Fruit fly (Drosophila melanogaster) Kc167 (cell line): ENCODE measurements around the gene Esyt2.

Experiments
- Myc ChIP-seq: fragments of >200 bp; optimal IDR thresholded peaks from 2 replicates; lab custom pipeline; 2017; ENCODE audit warnings: missing external identifiers
- Sin3A ChIP-seq: fragments of >200 bp; optimal IDR thresholded peaks from 2 replicates; lab custom pipeline; 2018; ENCODE audit warnings: missing external identifiers
- h ChIP-seq: fragments of >200 bp; optimal IDR thresholded peaks from 3 replicates; lab custom pipeline; 2018; ENCODE audit warnings: missing external identifiers
- insv ChIP-seq: fragments of >200 bp; optimal IDR thresholded peaks from 3 replicates; lab custom pipeline; 2018; ENCODE audit warnings: missing external identifiers
- psq ChIP-seq: fragments of >200 bp; optimal IDR thresholded peaks from 2 replicates; lab custom pipeline; 2017; ENCODE audit warnings: missing external identifiers
- ttk ChIP-seq: sonication (Bioruptor generic); optimal IDR thresholded peaks from 2 replicates; lab custom pipeline; 2017; ENCODE audit warnings: missing external identifiers

Gene Esyt2

dm6 chr3R:24544388-24544787, at the start of gene Esyt2:
TSS of gene Esyt2 (plus strand) at chr3R:24544719.
- TF ChIP-seq ttk (lab: Kevin White, UChicago) (no peak), insv (no peak), Sin3A (lab: Kevin White, UChicago) (no peak), psq (lab: Kevin White, UChicago) (no peak), h (lab: Kevin White, UChicago) (no peak), Myc (lab: Kevin White, UChicago) (no peak)

- TF ChIP-seq h (lab: Kevin White, UChicago) (no peak), insv (no peak), ttk (lab: Kevin White, UChicago) (no peak), Sin3A (lab: Kevin White, UChicago) (no peak), psq (lab: Kevin White, UChicago) (no peak), Myc (lab: Kevin White, UChicago) (no peak)
Measured at dm6 chr3R:24496084-24496483, 48.4 kb upstream of the Esyt2 start.

dm6 chr3R:24503627-24504026, 40.9 kb upstream of the Esyt2 start:
- no peak for TF ChIP-seq ttk (lab: Kevin White, UChicago)
- no peak for TF ChIP-seq psq (lab: Kevin White, UChicago)
- TF ChIP-seq insv, result no peak
- no peak for TF ChIP-seq Myc (lab: Kevin White, UChicago)
- no peak for TF ChIP-seq h (lab: Kevin White, UChicago)
- TF ChIP-seq Sin3A (lab: Kevin White, UChicago), result no peak

DNA sequence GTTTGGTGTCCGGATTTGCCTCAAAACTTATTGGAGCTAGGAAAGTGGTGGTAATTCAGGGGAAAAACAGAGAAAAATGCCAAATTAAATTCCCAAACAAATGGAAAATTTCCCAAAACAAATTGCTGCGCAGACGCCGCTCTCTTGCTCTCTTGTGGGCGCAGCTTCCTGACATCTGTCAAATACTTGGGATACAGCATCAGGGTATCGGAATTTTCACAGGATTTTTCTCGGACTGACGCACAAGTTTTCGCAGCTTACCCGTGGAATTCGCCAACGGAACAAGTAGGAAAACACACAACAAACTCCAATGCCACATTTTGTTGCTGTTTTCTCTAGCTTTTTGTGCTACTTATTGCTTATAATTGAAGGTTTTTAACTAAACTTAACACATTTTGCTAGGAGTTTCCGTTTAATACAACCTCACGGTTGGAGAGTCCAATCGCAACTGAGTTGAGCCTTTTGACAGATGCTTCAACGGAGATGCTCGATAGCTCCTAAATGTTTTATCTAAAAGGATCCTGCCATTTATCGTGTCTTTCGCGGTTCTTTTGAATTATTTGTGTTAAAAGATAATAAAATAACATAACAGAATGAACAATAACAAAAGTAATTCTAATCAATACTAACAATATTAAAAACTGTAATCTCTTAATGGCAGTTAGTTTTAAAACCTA, 29.7 kb upstream of the Esyt2 start, which contains the start of the genes nAChRbeta2 and DZIP1:
nAChRbeta2 (minus strand) TSS at position 455 of the 677 bp plus-strand sequence.
DZIP1 (plus strand) TSS at position 627 of the 677 bp plus-strand sequence.
- no peak for TF ChIP-seq psq (lab: Kevin White, UChicago)
- TF ChIP-seq insv, result no peak

DNA sequence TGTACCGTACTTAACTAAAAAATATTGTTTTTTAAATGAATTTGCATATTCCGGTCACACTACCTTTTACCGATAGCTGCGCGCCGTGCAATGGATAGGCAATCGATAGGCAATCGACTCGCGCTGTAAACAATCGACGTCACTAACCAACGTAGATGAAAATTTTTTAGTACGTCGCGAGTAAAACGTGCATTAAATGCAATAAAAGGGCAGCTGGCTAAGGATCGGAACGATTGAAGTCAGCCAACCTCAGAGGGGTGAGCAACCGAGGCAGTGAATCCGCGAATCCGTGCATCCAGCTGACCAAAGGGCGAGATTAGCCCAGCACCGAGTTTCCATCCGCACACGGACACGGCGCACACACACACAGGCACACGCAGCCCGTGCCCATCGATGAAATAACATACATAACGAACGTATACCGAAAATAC, 26.4 kb upstream of the Esyt2 start, which contains the start of gene Pp1alpha-96A:
Pp1alpha-96A (plus strand) TSS at position 121 of the 431 bp plus-strand sequence.
- no peak for TF ChIP-seq insv
- TF ChIP-seq psq (lab: Kevin White, UChicago), result no peak
- no peak for TF ChIP-seq Sin3A (lab: Kevin White, UChicago)
- no peak for TF ChIP-seq ttk (lab: Kevin White, UChicago)
- TF ChIP-seq Myc (lab: Kevin White, UChicago), result no peak
- no peak for TF ChIP-seq h (lab: Kevin White, UChicago)

DNA sequence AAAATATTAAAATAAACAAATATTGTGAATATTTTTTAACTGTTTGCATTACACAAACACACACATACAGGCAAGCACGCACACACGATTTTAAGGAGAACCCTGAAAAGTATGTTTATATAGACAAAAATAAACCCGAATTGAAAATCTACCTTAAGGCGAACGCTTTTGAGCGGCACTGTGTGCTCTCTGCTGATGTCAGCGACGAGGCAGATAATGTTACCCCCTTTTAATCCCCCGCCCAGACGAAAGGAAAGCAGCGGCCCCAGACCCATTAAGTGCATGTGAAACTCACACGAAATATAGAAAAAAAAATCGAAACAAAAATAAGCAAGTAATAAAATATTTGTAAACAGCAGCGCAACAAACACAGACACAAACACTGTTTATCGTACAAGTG, 23.2 kb upstream of the Esyt2 start:
- TF ChIP-seq Myc (lab: Kevin White, UChicago), result no peak
- TF ChIP-seq psq (lab: Kevin White, UChicago), result no peak
- TF ChIP-seq insv, result no peak
- TF ChIP-seq Sin3A (lab: Kevin White, UChicago), result no peak
- TF ChIP-seq h (lab: Kevin White, UChicago), result no peak
- TF ChIP-seq ttk (lab: Kevin White, UChicago), result no peak

DNA sequence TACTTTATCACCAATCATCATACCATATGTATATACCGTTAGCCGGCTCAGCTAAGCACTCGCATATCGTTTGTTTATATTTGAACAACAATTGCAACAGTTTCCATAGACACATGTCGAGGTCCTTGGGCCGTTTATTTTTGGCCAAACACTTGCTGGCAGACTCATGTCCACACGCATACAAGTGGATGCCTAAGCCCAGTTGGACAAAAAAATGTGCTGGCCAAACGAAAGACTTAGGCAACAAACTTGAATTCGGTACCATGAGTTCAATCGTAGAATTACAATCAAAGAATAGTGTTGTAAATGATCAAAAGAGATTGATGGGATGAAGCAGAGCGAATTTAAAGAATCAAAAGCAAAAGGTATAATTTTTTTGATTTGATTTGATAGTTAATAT, 20.9 kb upstream of the Esyt2 start, which contains the start of gene CG13622:
CG13622 (minus strand) TSS at position 101 of the 400 bp plus-strand sequence.
- TF ChIP-seq psq (lab: Kevin White, UChicago) (no peak), Sin3A (lab: Kevin White, UChicago) (no peak), insv (no peak), ttk (lab: Kevin White, UChicago) (no peak), Myc (lab: Kevin White, UChicago) (no peak), h (lab: Kevin White, UChicago) (no peak)

DNA sequence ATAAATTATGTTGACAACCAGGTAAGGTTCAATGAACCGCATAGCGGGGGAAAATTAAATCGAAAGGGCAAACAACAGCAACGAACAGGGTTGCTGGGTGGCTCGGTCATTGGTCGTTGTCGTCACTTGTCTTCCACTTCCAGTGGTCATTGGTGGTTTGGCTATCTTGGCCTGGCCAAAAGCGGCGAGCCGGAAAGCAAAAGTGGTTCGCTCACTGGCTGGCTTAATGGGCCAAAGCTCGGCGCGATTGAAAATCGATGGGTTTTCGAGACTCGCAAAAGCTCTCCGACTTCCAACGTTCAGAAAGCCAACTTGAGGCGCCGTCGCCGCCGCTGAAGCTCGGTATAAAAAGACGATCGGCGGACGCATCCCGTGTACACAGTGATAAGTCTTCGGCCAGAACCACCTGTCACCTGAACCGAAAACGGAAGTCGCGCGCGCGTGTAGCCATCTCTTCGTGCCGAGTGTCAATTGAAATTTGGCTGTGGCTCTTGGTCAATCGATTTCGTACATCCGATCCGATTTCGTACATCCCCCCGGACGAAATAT, 20.0 kb upstream of the Esyt2 start, which contains the start of gene Jhbp12:
Jhbp12 (plus strand) TSS at position 369 of the 549 bp plus-strand sequence.
- TF ChIP-seq Sin3A (lab: Kevin White, UChicago) (no peak), Myc (lab: Kevin White, UChicago) (no peak), insv (no peak), h (lab: Kevin White, UChicago) (no peak), psq (lab: Kevin White, UChicago) (no peak), ttk (lab: Kevin White, UChicago) (no peak)

DNA sequence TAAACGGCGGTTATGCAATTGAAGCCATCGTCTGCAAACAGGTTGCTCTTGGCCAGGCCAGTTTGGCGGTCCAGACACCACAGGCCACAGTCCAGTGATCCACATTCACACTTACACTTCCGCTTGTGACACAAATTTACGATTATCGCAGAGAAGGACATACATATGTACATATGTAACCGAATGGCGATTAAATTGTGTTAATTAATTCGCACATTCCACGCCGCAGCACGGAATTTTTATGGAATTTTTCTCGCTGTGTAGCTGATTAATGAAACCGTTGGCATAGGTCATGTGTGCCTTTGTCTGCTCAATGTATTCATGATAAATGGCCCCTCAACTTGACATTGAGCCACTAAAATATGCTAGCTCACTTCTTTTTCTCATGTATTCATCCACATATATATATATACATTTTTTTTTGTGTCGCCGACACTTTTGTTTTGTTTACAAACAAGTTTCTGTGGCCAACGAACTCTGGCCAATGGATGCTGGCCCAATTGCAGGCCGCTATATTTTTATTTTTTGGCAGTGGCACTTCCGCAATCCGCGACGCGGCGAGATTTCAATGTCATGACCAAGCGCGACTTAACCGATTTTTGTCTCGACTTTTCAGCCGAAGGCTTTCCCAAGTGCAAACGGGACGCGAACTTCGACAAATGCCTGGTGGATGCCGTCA, 18.4 kb upstream of the Esyt2 start:
- TF ChIP-seq ttk (lab: Kevin White, UChicago) (no peak), psq (lab: Kevin White, UChicago) (no peak), insv (no peak), Sin3A (lab: Kevin White, UChicago) (no peak), Myc (lab: Kevin White, UChicago) (no peak), h (lab: Kevin White, UChicago) (no peak)

dm6 chr3R:24527845-24528244, 16.7 kb upstream of the Esyt2 start, which contains the start of gene CG6607:
TSS of gene CG6607 (plus strand) at chr3R:24528047.
- TF ChIP-seq psq (lab: Kevin White, UChicago) (no peak), insv (no peak), Sin3A (lab: Kevin White, UChicago) (no peak), Myc (lab: Kevin White, UChicago) (no peak), h (lab: Kevin White, UChicago) (no peak), ttk (lab: Kevin White, UChicago) (no peak)

- TF ChIP-seq Sin3A (lab: Kevin White, UChicago) (no peak), h (lab: Kevin White, UChicago) (no peak), psq (lab: Kevin White, UChicago) (no peak), Myc (lab: Kevin White, UChicago) (no peak), insv (no peak), ttk (lab: Kevin White, UChicago) (no peak)
Measured at dm6 chr3R:24530328-24530727, 14.2 kb upstream of the Esyt2 start, which contains the start of the genes CG13623 and ana1. TSS of gene CG13623 (minus strand) at chr3R:24530558. TSS of gene ana1 (plus strand) at chr3R:24530576.
